Fruit fly (Drosophila melanogaster) whole organism, pupa: ENCODE data around the gene CG4267.

Experiments used
- CG10348 ChIP-seq: fragments of 200-800 bp; sonication (Bioruptor generic); IDR thresholded peaks from 2 replicates; pipeline ENCODE4 v1.3.6; 2022; ENCODE audit warnings: missing biosample characterization, missing genetic modification characterization
- CG14655 ChIP-seq: fragments of 200-800 bp; sonication (Bioruptor generic); optimal IDR thresholded peaks from 3 replicates; lab custom pipeline; 2017; ENCODE audit warnings: mild to moderate bottlenecking, missing biosample characterization, missing genetic modification reagents, missing genetic modification characterization
- CG4496 ChIP-seq: fragments of 200-800 bp; sonication (Bioruptor generic); IDR thresholded peaks from 3 replicates; pipeline ENCODE4 v1.3.6; 2022; ENCODE audit warnings: missing biosample characterization, missing genetic modification characterization
- CG9948 ChIP-seq: fragments of 200-800 bp; sonication (Bioruptor generic); optimal IDR thresholded peaks from 2 replicates; lab custom pipeline; 2018; ENCODE audit warnings: missing biosample characterization, mild to moderate bottlenecking, missing genetic modification characterization, moderate library complexity
- EcR ChIP-seq: fragments of 200-800 bp; sonication (Bioruptor generic); optimal IDR thresholded peaks from 3 replicates; lab custom pipeline; 2019; ENCODE audit warnings: missing biosample characterization, missing genetic modification characterization, mild to moderate bottlenecking, moderate library complexity, missing genetic modification reagents
- Ets98B ChIP-seq: fragments of 200-800 bp; sonication (Bioruptor generic); IDR thresholded peaks from 2 replicates; pipeline ENCODE4 v1.3.6; 2022; ENCODE audit warnings: missing biosample characterization, missing genetic modification characterization
- gl ChIP-seq: fragments of 200-800 bp; sonication (Bioruptor generic); optimal IDR thresholded peaks from 2 replicates; lab custom pipeline; 2018; ENCODE audit warnings: missing biosample characterization, mild to moderate bottlenecking, missing genetic modification characterization
- rn ChIP-seq: fragments of 200-800 bp; sonication (Bioruptor generic); IDR thresholded peaks from 2 replicates; pipeline ENCODE4 v1.3.6; 2022; ENCODE audit warnings: missing biosample characterization, missing genetic modification characterization

dm6 chr2L:2242139-2242538 is at the start of gene CG4267:
- TF ChIP-seq EcR (GFP tag; lab: Kevin White, UChicago) (peak; percentile 74), CG14655 (GFP tag; lab: Kevin White, UChicago) (no peak), CG9948 (tag; lab: Kevin White, UChicago) (no peak), Ets98B (GFP tag; lab: Robert Waterston, UW) (peak; percentile 20; the same call in 1 of the 2 replicates), gl (tag; lab: Kevin White, UChicago) (no peak), CG10348 (GFP tag; lab: Robert Waterston, UW) (0 out of 2 replicates have a peak, but pooled peaks have one; percentile 23), rn (GFP tag; lab: Robert Waterston, UW) (no peak), CG4496 (GFP tag; lab: Robert Waterston, UW) (peak; percentile 67)
